Fruit fly (Drosophila melanogaster): ENCODE results near the gene CG17781.

DNA sequence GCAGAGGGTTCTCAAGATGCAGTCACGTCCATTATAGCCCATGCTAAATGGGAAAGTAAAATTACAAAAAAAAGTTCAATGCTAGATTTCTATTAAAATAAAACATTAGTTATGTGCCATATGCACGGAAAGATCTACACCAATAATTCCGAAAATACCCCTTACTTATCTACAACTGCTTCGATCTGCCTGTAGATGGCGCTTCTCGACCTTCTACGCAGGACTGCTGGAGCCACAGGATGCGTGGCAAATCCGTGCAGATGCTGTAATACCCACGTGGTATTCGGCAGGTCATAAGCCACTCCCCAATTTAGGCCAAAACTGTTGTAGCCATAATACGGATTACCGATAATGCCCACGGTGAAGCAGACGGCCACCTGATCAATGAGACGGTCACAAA lies 11.0 kb upstream of the CG17781 start:
- no peak for TF ChIP-seq fru (GFP tag; optimal IDR thresholded peaks at IDR 0.05)
- TF ChIP-seq Rel (GFP tag; optimal IDR thresholded peaks at IDR 0.05) = no peak
- no peak for TF ChIP-seq Rel (tag; optimal IDR thresholded peaks at IDR 0.05)
- no peak for TF ChIP-seq br (GFP tag; optimal IDR thresholded peaks at IDR 0.05)
- no peak for TF ChIP-seq usp (GFP tag; optimal IDR thresholded peaks at IDR 0.05)
- TF ChIP-seq pan (optimal IDR thresholded peaks at IDR 0.05) = no peak
- no peak for TF ChIP-seq psq (GFP tag; optimal IDR thresholded peaks at IDR 0.05)
- TF ChIP-seq Hr83 (GFP tag; optimal IDR thresholded peaks at IDR 0.05; ENCODE audit: poor library complexity, severe bottlenecking) = no peak
- TF ChIP-seq HLH106 (tag; optimal IDR thresholded peaks at IDR 0.05) = no peak

All from whole organism, wandering third instar larva.